Worm (Caenorhabditis elegans): ENCODE results near the gene dlg-1.

The dlg-1 gene

ce11 chrX:5522769-5523601, 43.5 kb downstream of the dlg-1 start, which contains the start of gene mboa-3:
TSS of gene mboa-3 (minus strand) at chrX:5522819.
- TF ChIP-seq ceh-28 (tag; optimal IDR thresholded peaks at IDR 0.05) = no peak
- TF ChIP-seq ztf-11 (tag; optimal IDR thresholded peaks at IDR 0.05) = no peak
- TF ChIP-seq ama-1 (optimal IDR thresholded peaks at IDR 0.05) = no peak
- TF ChIP-seq mdl-1 (tag; optimal IDR thresholded peaks at IDR 0.05) = no peak
- peak; percentile 88 for TF ChIP-seq elt-2 (tag; optimal IDR thresholded peaks at IDR 0.05)
- TF ChIP-seq fkh-10 (GFP tag; optimal IDR thresholded peaks at IDR 0.05) = no peak
- no peak for TF ChIP-seq zag-1 (tag; optimal IDR thresholded peaks at IDR 0.05)
- TF ChIP-seq ceh-82 (tag; optimal IDR thresholded peaks at IDR 0.05) = no peak
- peak; percentile 66 for TF ChIP-seq pqm-1 (tag; optimal IDR thresholded peaks at IDR 0.05)
- peak; percentile 92 for TF ChIP-seq pha-4 (tag; optimal IDR thresholded peaks at IDR 0.05)
- TF ChIP-seq fkh-2 (tag; optimal IDR thresholded peaks at IDR 0.05) = no peak
- TF ChIP-seq lin-15B (tag; optimal IDR thresholded peaks at IDR 0.05) = no peak

- TF ChIP-seq mdl-1 (tag; optimal IDR thresholded peaks at IDR 0.05) (no peak), nhr-25 (tag; optimal IDR thresholded peaks at IDR 0.05) (peak; percentile 72), elt-2 (tag; optimal IDR thresholded peaks at IDR 0.05) (peak; percentile 96), ama-1 (optimal IDR thresholded peaks at IDR 0.05) (no peak), nhr-12 (tag; optimal IDR thresholded peaks at IDR 0.05) (no peak), elt-1 (tag; optimal IDR thresholded peaks at IDR 0.05) (no peak), fkh-10 (GFP tag; optimal IDR thresholded peaks at IDR 0.05) (no peak), hmg-11 (tag; optimal IDR thresholded peaks at IDR 0.05) (no peak), skn-1 (tag; optimal IDR thresholded peaks at IDR 0.05) (no peak), nfya-1 (tag; optimal IDR thresholded peaks at IDR 0.05; ENCODE audit: insufficient read depth) (no peak), snpc-4 (tag; optimal IDR thresholded peaks at IDR 0.05) (no peak), nhr-237 (tag; optimal IDR thresholded peaks at IDR 0.05) (no peak), lsy-12 (tag; optimal IDR thresholded peaks at IDR 0.05) (peak; percentile 26), ztf-11 (tag; optimal IDR thresholded peaks at IDR 0.05) (no peak), nhr-77 (tag; optimal IDR thresholded peaks at IDR 0.05) (no peak), zag-1 (tag; optimal IDR thresholded peaks at IDR 0.05) (no peak), R02D3.7 (tag; optimal IDR thresholded peaks at IDR 0.05) (no peak), eor-1 (tag; optimal IDR thresholded peaks at IDR 0.05) (no peak), jun-1 (tag; optimal IDR thresholded peaks at IDR 0.05) (no peak), mml-1 (tag; optimal IDR thresholded peaks at IDR 0.05) (no peak), sea-2 (GFP tag; optimal IDR thresholded peaks at IDR 0.05) (no peak), nhr-23 (tag; optimal IDR thresholded peaks at IDR 0.05) (peak; percentile 28), lin-15B (tag; optimal IDR thresholded peaks at IDR 0.05) (no peak), nhr-43 (tag; optimal IDR thresholded peaks at IDR 0.05; ENCODE audit: poor library complexity, severe bottlenecking) (no peak), ceh-16 (tag; optimal IDR thresholded peaks at IDR 0.05) (no peak), pqm-1 (tag; optimal IDR thresholded peaks at IDR 0.05) (peak; percentile 82), fos-1 (tag; optimal IDR thresholded peaks at IDR 0.05) (no peak), elt-3 (tag; optimal IDR thresholded peaks at IDR 0.05) (peak in 1 of 3 experiments; percentile 0), unc-62 (GFP tag; optimal IDR thresholded peaks at IDR 0.05) (no peak), daf-12 (tag; optimal IDR thresholded peaks at IDR 0.05) (no peak), lin-39 (tag; optimal IDR thresholded peaks at IDR 0.05) (no peak), nhr-11 (tag; optimal IDR thresholded peaks at IDR 0.05) (no peak), pha-4 (tag; optimal IDR thresholded peaks at IDR 0.05) (no peak), ceh-28 (tag; optimal IDR thresholded peaks at IDR 0.05) (no peak), egl-5 (tag; optimal IDR thresholded peaks at IDR 0.05) (no peak)
These were observed 44.8 kb downstream of the dlg-1 start for ce11 chrX:5524260-5524659.

Data from whole organism, L3 larva.